Worm (Caenorhabditis elegans): ENCODE data around the gene scl-11.

- TF ChIP-seq ama-1 (optimal IDR thresholded peaks at IDR 0.05) (no peak), tbx-37 (GFP tag; conservative IDR thresholded peaks at IDR 0.05) (no peak), pes-1 (GFP tag; IDR thresholded peaks at IDR 0.05) (no peak), tra-4 (tag; optimal IDR thresholded peaks at IDR 0.05) (no peak), scrt-1 (GFP tag; IDR thresholded peaks at IDR 0.05) (no peak), aly-1 (tag; optimal IDR thresholded peaks at IDR 0.05) (no peak), ceh-13 (GFP tag; optimal IDR thresholded peaks at IDR 0.05) (no peak), sea-1 (GFP tag; conservative IDR thresholded peaks at IDR 0.05) (no peak), hmbx-1 (tag; optimal IDR thresholded peaks at IDR 0.05) (no peak), hnd-1 (tag; optimal IDR thresholded peaks at IDR 0.05) (no peak), flt-1 (GFP tag; IDR thresholded peaks at IDR 0.05) (no peak), tbx-11 (GFP tag; IDR thresholded peaks at IDR 0.05) (no peak)
Observed at ce11 chrIV:13079119-13079518, 27.9 kb downstream of the scl-11 start, which contains the start of gene C39E9.8.
